Worm (Caenorhabditis elegans) whole organism, L2 larva: ENCODE measurements around the gene nhr-19.

Experiments
- C34F6.9 ChIP-seq: fragments of 150-350 bp; optimal IDR thresholded peaks from 2 replicates; lab custom pipeline; 2014; ENCODE audit warnings: missing biosample characterization, missing genetic modification characterization
- ama-1 ChIP-seq: fragments of 150-350 bp; optimal IDR thresholded peaks from 2 replicates; lab custom pipeline; 2018; ENCODE audit warnings: inconsistent platforms
- blmp-1 ChIP-seq: sonication (generic microtip); optimal IDR thresholded peaks from 2 replicates; lab custom pipeline; 2017; ENCODE audit warnings: missing genetic modification characterization, mild to moderate bottlenecking, missing compliant biosample characterization, antibody characterized with exemption, moderate library complexity; ENCODE audit not compliant: insufficient read depth
- ceh-82 ChIP-seq: fragments of 150-350 bp; optimal IDR thresholded peaks from 2 replicates; lab custom pipeline; 2014; ENCODE audit warnings: missing biosample characterization, missing genetic modification characterization
- mbf-1 ChIP-seq: sonication (generic microtip); optimal IDR thresholded peaks from 2 replicates; lab custom pipeline; 2017; ENCODE audit warnings: missing biosample characterization, missing genetic modification characterization
- snpc-4 ChIP-seq: fragments of 150-350 bp; optimal IDR thresholded peaks from 2 replicates; lab custom pipeline; 2014; ENCODE audit warnings: missing biosample characterization, missing genetic modification characterization
- unc-39 ChIP-seq: fragments of 150-350 bp; optimal IDR thresholded peaks from 2 replicates; lab custom pipeline; 2014; ENCODE audit warnings: missing biosample characterization, missing genetic modification characterization
- unc-62 ChIP-seq: fragments of 150-350 bp; optimal IDR thresholded peaks from 2 replicates; lab custom pipeline; 2014; ENCODE audit warnings: missing biosample characterization, missing genetic modification reagents, missing genetic modification characterization
- ztf-11 ChIP-seq: sonication (generic microtip); optimal IDR thresholded peaks from 2 replicates; lab custom pipeline; 2017; ENCODE audit warnings: missing biosample characterization, missing genetic modification characterization

ce11 chrII:9594924-9595323 lies 10.4 kb downstream of the nhr-19 start, which contains the start of gene E02H1.5:
- TF ChIP-seq snpc-4 (tag; lab: Kevin White, UChicago): no peak
- no peak for TF ChIP-seq unc-62 (GFP tag; lab: Kevin White, UChicago)
- TF ChIP-seq unc-39 (tag; lab: Kevin White, UChicago): no peak
- TF ChIP-seq mbf-1 (tag; lab: Kevin White, UChicago): no peak
- TF ChIP-seq ceh-82 (tag; lab: Kevin White, UChicago): no peak
- TF ChIP-seq ama-1: no peak
- no peak for TF ChIP-seq ztf-11 (tag; lab: Kevin White, UChicago)
- no peak for TF ChIP-seq C34F6.9 (tag; lab: Kevin White, UChicago)
- no peak for TF ChIP-seq blmp-1 (tag; lab: Kevin White, UChicago)
